Worm (Caenorhabditis elegans): ENCODE measurements around the gene nsph-3.1.

nsph-3.1 gene

ce11 chrIV:10964688-10965087 is 15.1 kb downstream of the nsph-3.1 start (continued):
- TF ChIP-seq pqm-1 (tag; optimal IDR thresholded peaks at IDR 0.05) (no peak), C34B4.2 (tag; optimal IDR thresholded peaks at IDR 0.05) (no peak), nhr-20 (tag; optimal IDR thresholded peaks at IDR 0.05) (peak; percentile 2), unc-30 (tag; optimal IDR thresholded peaks at IDR 0.05) (no peak), pax-3 (tag; optimal IDR thresholded peaks at IDR 0.05) (no peak), tlp-1 (tag; optimal IDR thresholded peaks at IDR 0.05) (no peak)

DNA sequence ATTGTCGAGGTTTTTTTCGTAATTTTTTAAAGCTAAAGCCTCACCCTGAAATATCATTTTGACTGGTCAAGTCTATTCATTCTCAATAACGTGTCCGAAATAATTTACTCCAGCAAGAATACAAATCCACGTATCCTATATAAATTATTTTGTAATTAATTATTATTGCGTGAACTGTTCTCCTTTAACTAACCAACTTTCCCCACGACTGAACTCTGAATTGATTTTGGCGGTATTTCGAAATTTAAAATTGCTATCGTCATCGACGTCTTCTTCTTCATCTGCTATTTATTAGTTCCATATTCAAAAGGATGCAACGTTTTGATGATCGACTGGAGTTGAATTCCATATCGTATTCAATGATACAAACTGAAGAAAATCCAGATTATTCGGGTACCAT is 16.7 kb downstream of the nsph-3.1 start, which contains the start of the genes aqp-3 and Y69E1A.8:
Gene aqp-3 (minus strand): TSS at position 101 of the 400 bp plus-strand sequence.
Gene Y69E1A.8 (plus strand): TSS at position 246 of the 400 bp plus-strand sequence.
- TF ChIP-seq vab-15 (tag; optimal IDR thresholded peaks at IDR 0.05) (no peak), zag-1 (tag; optimal IDR thresholded peaks at IDR 0.05) (no peak), alr-1 (tag; optimal IDR thresholded peaks at IDR 0.05; ENCODE audit: borderline replicate concordance) (no peak)

- peak in 1 of 2 experiments; percentile 45 for TF ChIP-seq lin-35 (GFP tag; optimal IDR thresholded peaks at IDR 0.05)
- peak; percentile 8 for TF ChIP-seq blmp-1 (tag; optimal IDR thresholded peaks at IDR 0.05)
- no peak for TF ChIP-seq ceh-63 (GFP tag; optimal IDR thresholded peaks at IDR 0.05)
- no peak for TF ChIP-seq pqm-1 (tag; optimal IDR thresholded peaks at IDR 0.05)
- TF ChIP-seq dsc-1 (tag; optimal IDR thresholded peaks at IDR 0.05): no peak
- peak; percentile 5 for TF ChIP-seq nhr-20 (tag; optimal IDR thresholded peaks at IDR 0.05)
- TF ChIP-seq irx-1 (tag; optimal IDR thresholded peaks at IDR 0.05): no peak
- no peak for TF ChIP-seq efl-1 (optimal IDR thresholded peaks at IDR 0.05)
- peak in 1 of 2 experiments; percentile 83 for TF ChIP-seq efl-1 (GFP tag; optimal IDR thresholded peaks at IDR 0.05 in 1 of 2)
- TF ChIP-seq hpl-2 (GFP tag; optimal IDR thresholded peaks at IDR 0.05): no peak
- peak; percentile 85 for TF ChIP-seq elt-2 (tag; optimal IDR thresholded peaks at IDR 0.05)
- peak; percentile 0 for TF ChIP-seq nhr-71 (tag; optimal IDR thresholded peaks at IDR 0.05)
Observed at ce11 chrIV:10970333-10970732, 20.7 kb downstream of the nsph-3.1 start.

DNA sequence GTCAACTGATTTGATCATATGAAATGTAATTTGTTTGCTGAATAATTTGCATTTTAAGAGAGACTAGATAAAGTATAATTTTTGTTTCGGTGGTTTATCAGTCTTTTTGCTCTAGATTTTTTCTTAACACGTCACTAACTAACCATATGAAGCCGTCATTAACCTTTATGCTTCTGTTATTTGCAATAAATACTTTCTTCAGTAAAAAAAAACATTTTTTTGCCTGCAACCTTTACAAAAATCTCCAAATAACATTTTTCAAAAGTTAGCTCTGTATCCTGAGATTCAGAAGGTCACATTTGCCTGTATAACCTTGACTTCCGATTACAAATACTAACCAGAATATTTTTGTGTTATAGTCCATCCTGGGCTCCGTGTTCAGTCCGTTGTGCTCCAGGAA is 21.2 kb downstream of the nsph-3.1 start:
- TF ChIP-seq alr-1 (tag; optimal IDR thresholded peaks at IDR 0.05; ENCODE audit: borderline replicate concordance) (no peak), ceh-63 (GFP tag; optimal IDR thresholded peaks at IDR 0.05) (no peak), nhr-19 (GFP tag; conservative IDR thresholded peaks at IDR 0.05) (no peak)

DNA sequence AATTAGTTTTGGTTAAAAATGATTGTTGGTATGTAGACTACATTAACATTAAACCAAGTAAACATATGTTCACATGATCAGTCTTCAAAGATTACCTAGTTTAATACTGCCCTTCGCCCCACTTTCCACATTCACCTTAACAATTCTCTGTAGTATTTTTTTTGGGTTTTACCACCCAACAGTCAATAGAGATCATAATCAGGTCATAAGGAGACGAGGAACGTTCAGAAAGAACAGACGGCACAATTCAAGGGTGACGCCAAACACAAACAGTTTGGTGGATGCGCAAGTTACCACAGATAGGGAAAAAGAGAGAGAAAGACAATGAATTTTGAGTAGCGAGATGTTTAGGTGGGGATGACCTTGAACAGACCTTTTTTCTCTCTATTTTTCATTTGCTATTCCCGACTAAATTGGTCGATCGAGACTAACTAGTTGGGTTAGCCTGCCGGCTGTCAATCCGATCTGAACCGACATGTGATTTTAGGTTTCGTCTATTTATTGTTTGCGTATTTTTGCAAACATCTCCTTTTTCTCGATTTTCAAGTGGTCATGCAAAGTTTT is 22.1 kb downstream of the nsph-3.1 start:
- TF ChIP-seq nhr-28 (tag; optimal IDR thresholded peaks at IDR 0.05): no peak
- TF ChIP-seq nhr-76 (tag; optimal IDR thresholded peaks at IDR 0.05): no peak
- TF ChIP-seq mdl-1 (tag; optimal IDR thresholded peaks at IDR 0.05): peak in 1 of 2 experiments; percentile 68
- TF ChIP-seq nhr-237 (tag; optimal IDR thresholded peaks at IDR 0.05): no peak
- peak in 5 of 6 experiments; percentile 14 to 73 (median 43) for TF ChIP-seq elt-3 (tag; optimal IDR thresholded peaks at IDR 0.05)
- TF ChIP-seq mep-1 (tag; optimal IDR thresholded peaks at IDR 0.05): peak; percentile 2
- no peak for TF ChIP-seq nhr-11 (tag; optimal IDR thresholded peaks at IDR 0.05)
- TF ChIP-seq fos-1 (tag; optimal IDR thresholded peaks at IDR 0.05): no peak
- peak; percentile 59 for TF ChIP-seq blmp-1 (tag; optimal IDR thresholded peaks at IDR 0.05)
- no peak for TF ChIP-seq sup-37 (GFP tag; optimal IDR thresholded peaks at IDR 0.05)
- no peak for TF ChIP-seq ztf-4 (tag; optimal IDR thresholded peaks at IDR 0.05)
- TF ChIP-seq C16A3.4 (tag; optimal IDR thresholded peaks at IDR 0.05): peak; percentile 14
- TF ChIP-seq nhr-85 (tag): peak; percentile 98
- no peak for TF ChIP-seq mef-2 (tag; optimal IDR thresholded peaks at IDR 0.05)
- TF ChIP-seq tbx-2 (tag; optimal IDR thresholded peaks at IDR 0.05): peak; percentile 44
- TF ChIP-seq lsy-2 (tag; optimal IDR thresholded peaks at IDR 0.05): peak; percentile 27 to 36
- no peak for TF ChIP-seq egl-13 (tag; optimal IDR thresholded peaks at IDR 0.05)
- peak in 1 of 2 experiments; percentile 25 for TF ChIP-seq efl-1 (optimal IDR thresholded peaks at IDR 0.05)
- peak in 1 of 2 experiments; percentile 87 for TF ChIP-seq efl-1 (GFP tag; optimal IDR thresholded peaks at IDR 0.05 in 1 of 2)
- TF ChIP-seq hlh-4 (tag; optimal IDR thresholded peaks at IDR 0.05): no peak
- TF ChIP-seq grh-1 (GFP tag; IDR thresholded peaks at IDR 0.05): peak; percentile 80
- peak; percentile 81 for TF ChIP-seq snu-23 (GFP tag; optimal IDR thresholded peaks at IDR 0.05)
- TF ChIP-seq nhr-47 (tag; optimal IDR thresholded peaks at IDR 0.05): peak; percentile 34
- peak in 1 of 3 experiments; percentile 35 for TF ChIP-seq dpl-1 (GFP tag; optimal IDR thresholded peaks at IDR 0.05)
- TF ChIP-seq nhr-19 (GFP tag; conservative IDR thresholded peaks at IDR 0.05): peak; percentile 20
- peak; percentile 82 for TF ChIP-seq nhr-20 (tag; optimal IDR thresholded peaks at IDR 0.05)
- peak; percentile 90 for TF ChIP-seq lin-14 (GFP tag; optimal IDR thresholded peaks at IDR 0.05)
- TF ChIP-seq nhr-90 (tag; optimal IDR thresholded peaks at IDR 0.05; ENCODE audit: poor library complexity): peak; percentile 48
- no peak for TF ChIP-seq ztf-11 (tag; optimal IDR thresholded peaks at IDR 0.05)
